Worm (Caenorhabditis elegans): ENCODE measurements around the gene spsb-2.

ce11 chrII:15226186-15226585 lies 4.0 kb upstream of the spsb-2 start:
- TF ChIP-seq klf-2 (GFP tag; conservative IDR thresholded peaks at IDR 0.05) (no peak), cog-1 (tag; optimal IDR thresholded peaks at IDR 0.05) (no peak)

All from whole organism, midembryonic.